Worm (Caenorhabditis elegans) whole organism, late embryonic: Measurements from ENCODE around the gene C56E6.7.

Experiments
- ceh-6 ChIP-seq: fragments of 200-800 bp; sonication (Bioruptor generic); optimal IDR thresholded peaks from 2 replicates; lab custom pipeline; 2018; ENCODE audit warnings: mild to moderate bottlenecking, missing genetic modification characterization, missing compliant biosample characterization
- dmd-4 ChIP-seq: sonication (generic microtip); optimal IDR thresholded peaks from 2 replicates; lab custom pipeline; 2016; ENCODE audit warnings: borderline replicate concordance, missing genetic modification characterization, missing compliant biosample characterization
- lim-6 ChIP-seq: sonication (generic microtip); optimal IDR thresholded peaks from 2 replicates; lab custom pipeline; 2016; ENCODE audit warnings: missing genetic modification characterization, missing compliant biosample characterization
- odd-2 ChIP-seq: sonication (generic microtip); optimal IDR thresholded peaks from 2 replicates; lab custom pipeline; 2017; ENCODE audit warnings: antibody characterized with exemption, mild to moderate bottlenecking, missing genetic modification characterization, missing compliant biosample characterization
- pag-3 ChIP-seq: sonication (generic microtip); optimal IDR thresholded peaks from 2 replicates; lab custom pipeline; 2016; ENCODE audit warnings: missing compliant biosample characterization, missing genetic modification characterization, borderline replicate concordance
- pqm-1 ChIP-seq: sonication (generic microtip); optimal IDR thresholded peaks from 2 replicates; lab custom pipeline; 2016; ENCODE audit warnings: missing genetic modification characterization, missing compliant biosample characterization
- ref-2 ChIP-seq: sonication (generic microtip); optimal IDR thresholded peaks from 2 replicates; lab custom pipeline; 2016; ENCODE audit warnings: missing genetic modification characterization, missing compliant biosample characterization
- unc-55 ChIP-seq: sonication (generic microtip); optimal IDR thresholded peaks from 2 replicates; lab custom pipeline; 2017; ENCODE audit warnings: missing biosample characterization, missing genetic modification reagents, missing genetic modification characterization

DNA sequence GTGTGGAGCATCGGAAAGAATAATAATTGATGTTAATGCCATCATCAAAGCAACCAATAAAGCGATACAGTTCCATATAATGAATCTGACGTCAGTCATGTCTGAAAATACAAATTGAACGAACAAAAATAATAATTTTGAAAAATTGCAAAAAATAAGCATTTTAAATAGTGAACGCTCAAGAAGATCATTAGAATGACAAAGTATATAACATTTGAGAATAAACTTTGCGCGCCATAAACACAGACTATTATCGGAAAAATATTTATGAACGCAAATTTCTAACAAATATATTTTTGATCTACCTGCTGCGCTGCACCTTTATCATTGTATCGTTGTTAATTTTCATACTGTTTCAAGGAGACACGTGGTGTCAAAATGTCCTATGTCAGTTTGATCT is 15.0 kb upstream of the C56E6.7 start, which contains the start of gene R05G9.3:
- no peak for TF ChIP-seq pag-3 (tag; lab: Kevin White, UChicago)
- no peak for TF ChIP-seq unc-55 (GFP tag; lab: Kevin White, UChicago)
- TF ChIP-seq pqm-1 (tag; lab: Kevin White, UChicago), result no peak
- TF ChIP-seq odd-2 (tag; lab: Kevin White, UChicago), result no peak
- TF ChIP-seq ceh-6, result no peak
- TF ChIP-seq lim-6 (tag; lab: Kevin White, UChicago), result no peak
- TF ChIP-seq dmd-4 (tag; lab: Kevin White, UChicago), result no peak
- TF ChIP-seq ref-2 (tag; lab: Kevin White, UChicago), result no peak
